Worm (Caenorhabditis elegans): ENCODE measurements around the gene T27A10.6.

ce11 chrX:3623162-3623561 is 27.0 kb upstream of the T27A10.6 start, which contains the start of gene C18B2.2:
- TF ChIP-seq ztf-11 (tag; optimal IDR thresholded peaks at IDR 0.05) (no peak), dpl-1 (GFP tag; optimal IDR thresholded peaks at IDR 0.05) (no peak), mep-1 (tag; optimal IDR thresholded peaks at IDR 0.05) (no peak), sdz-12 (GFP tag; optimal IDR thresholded peaks at IDR 0.05) (no peak), nhr-77 (tag; optimal IDR thresholded peaks at IDR 0.05) (no peak), snpc-4 (tag; optimal IDR thresholded peaks at IDR 0.05) (no peak), nhr-28 (tag; optimal IDR thresholded peaks at IDR 0.05) (no peak), nhr-102 (tag; optimal IDR thresholded peaks at IDR 0.05) (no peak), nhr-237 (tag; optimal IDR thresholded peaks at IDR 0.05) (no peak), nhr-41 (GFP tag; IDR thresholded peaks at IDR 0.05) (no peak), nhr-76 (tag; optimal IDR thresholded peaks at IDR 0.05) (no peak), hmg-1.1 (GFP tag; IDR thresholded peaks at IDR 0.05) (no peak), nhr-25 (tag; optimal IDR thresholded peaks at IDR 0.05; ENCODE audit: borderline replicate concordance, insufficient read depth) (no peak)
